Fruit fly (Drosophila melanogaster) whole organism, embryonic: ENCODE data around the gene Jon65Aiii.

Experiments
- Atf6 ChIP-seq: fragments of 200-800 bp; sonication (Bioruptor generic); IDR thresholded peaks from 2 replicates; pipeline ENCODE4 v1.3.6; 2022; ENCODE audit warnings: missing biosample characterization, missing genetic modification characterization
- CG10431 ChIP-seq: fragments of 200-800 bp; sonication (Bioruptor generic); optimal IDR thresholded peaks from 3 replicates; lab custom pipeline; 2018; ENCODE audit warnings: missing biosample characterization, mild to moderate bottlenecking, missing genetic modification characterization
- CG10543 ChIP-seq: fragments of 200-800 bp; sonication (Bioruptor generic); optimal IDR thresholded peaks from 3 replicates; lab custom pipeline; 2017; ENCODE audit warnings: missing biosample characterization, mild to moderate bottlenecking, missing genetic modification characterization, moderate library complexity
- CG10565 ChIP-seq: fragments of 200-800 bp; sonication (Bioruptor generic); optimal IDR thresholded peaks from 3 replicates; lab custom pipeline; 2016; ENCODE audit warnings: missing biosample characterization, mild to moderate bottlenecking, missing genetic modification characterization
- CG11247 ChIP-seq: fragments of 200-800 bp; sonication (Bioruptor generic); IDR thresholded peaks from 2 replicates; pipeline ENCODE4 v1.3.6; 2022; ENCODE audit warnings: missing biosample characterization, missing genetic modification characterization
- CG11723 ChIP-seq: fragments of 200-800 bp; sonication (Bioruptor generic); optimal IDR thresholded peaks from 2 replicates; lab custom pipeline; 2017; ENCODE audit warnings: missing biosample characterization, mild to moderate bottlenecking, missing genetic modification characterization
- CG12299 ChIP-seq: fragments of 200-800 bp; sonication (Bioruptor generic); optimal IDR thresholded peaks from 2 replicates; lab custom pipeline; 2018; ENCODE audit warnings: missing biosample characterization, mild to moderate bottlenecking, missing genetic modification characterization
- CG13424 ChIP-seq: fragments of 200-800 bp; sonication (Bioruptor generic); optimal IDR thresholded peaks from 2 replicates; lab custom pipeline; 2019; ENCODE audit warnings: missing biosample characterization, mild to moderate bottlenecking, missing genetic modification characterization, moderate library complexity
- CG14050 ChIP-seq: fragments of 200-800 bp; sonication (Bioruptor generic); IDR thresholded peaks from 3 replicates; pipeline ENCODE4 v1.3.6; 2022; ENCODE audit warnings: missing biosample characterization, missing genetic modification characterization
- CG17328 ChIP-seq: fragments of 200-800 bp; sonication (Bioruptor generic); IDR thresholded peaks from 2 replicates; pipeline ENCODE4 v1.3.6; 2022; ENCODE audit warnings: missing biosample characterization, missing genetic modification characterization
- CG18599 ChIP-seq: fragments of 200-800 bp; sonication (Bioruptor generic); optimal IDR thresholded peaks from 3 replicates; lab custom pipeline; 2017; ENCODE audit warnings: missing biosample characterization, missing genetic modification characterization, mild to moderate bottlenecking, moderate library complexity, missing genetic modification reagents
- CG2712 ChIP-seq: fragments of 200-800 bp; optimal IDR thresholded peaks from 3 replicates; lab custom pipeline; 2019; ENCODE audit warnings: missing biosample characterization, mild to moderate bottlenecking, missing genetic modification characterization, moderate library complexity
- CG4360 ChIP-seq: fragments of 200-800 bp; sonication (Bioruptor generic); IDR thresholded peaks from 2 replicates; pipeline ENCODE4 v1.3.6; 2022; ENCODE audit warnings: missing biosample characterization, missing genetic modification characterization
- CG43689 ChIP-seq: fragments of 200-800 bp; sonication (Bioruptor generic); IDR thresholded peaks from 2 replicates; pipeline ENCODE4 v1.3.6; 2022; ENCODE audit warnings: missing biosample characterization, missing genetic modification characterization
- CG6654 ChIP-seq: fragments of 200-800 bp; sonication (Bioruptor generic); optimal IDR thresholded peaks from 2 replicates; lab custom pipeline; 2017; ENCODE audit warnings: missing biosample characterization, mild to moderate bottlenecking, missing genetic modification characterization
- CG6689 ChIP-seq: fragments of 200-800 bp; sonication (Bioruptor generic); IDR thresholded peaks from 2 replicates; pipeline ENCODE4 v1.3.6; 2022; ENCODE audit warnings: missing biosample characterization, missing genetic modification characterization
- CG6854 ChIP-seq: fragments of 200-800 bp; sonication (Bioruptor generic); optimal IDR thresholded peaks from 3 replicates; lab custom pipeline; 2017; ENCODE audit warnings: missing biosample characterization, mild to moderate bottlenecking, missing genetic modification characterization
- CG7271 ChIP-seq: fragments of 200-800 bp; sonication (Bioruptor generic); optimal IDR thresholded peaks from 2 replicates; lab custom pipeline; 2018; ENCODE audit warnings: missing biosample characterization, mild to moderate bottlenecking, missing genetic modification characterization, moderate library complexity
- CG8388 ChIP-seq: fragments of 200-800 bp; sonication (Bioruptor generic); optimal IDR thresholded peaks from 2 replicates; lab custom pipeline; 2019; ENCODE audit warnings: missing biosample characterization, mild to moderate bottlenecking, missing genetic modification characterization, moderate library complexity
- Dek ChIP-seq: fragments of 200-800 bp; sonication (Bioruptor generic); optimal IDR thresholded peaks from 3 replicates; lab custom pipeline; 2019; ENCODE audit warnings: missing biosample characterization, mild to moderate bottlenecking, missing genetic modification characterization, moderate library complexity
- Dip3 ChIP-seq: fragments of 200-800 bp; sonication (Bioruptor generic); optimal IDR thresholded peaks from 3 replicates; lab custom pipeline; 2016; ENCODE audit warnings: missing biosample characterization, missing genetic modification characterization
- Hmr ChIP-seq: fragments of 200-800 bp; sonication (Bioruptor generic); optimal IDR thresholded peaks from 3 replicates; lab custom pipeline; 2017; ENCODE audit warnings: mild to moderate bottlenecking, missing biosample characterization, missing genetic modification reagents, missing genetic modification characterization
- Hr3 ChIP-seq: fragments of 200-800 bp; sonication (Bioruptor generic); optimal IDR thresholded peaks from 3 replicates; lab custom pipeline; 2016; ENCODE audit warnings: missing biosample characterization, missing genetic modification characterization
- Hr51 ChIP-seq, 2 experiments: fragments of 200-800 bp; sonication (Bioruptor generic); optimal IDR thresholded peaks; 2 replicates in 1 of 2; 3 replicates in 1 of 2; lab custom pipeline; 2016 to 2018; ENCODE audit warnings: missing biosample characterization in 2 of 2, missing genetic modification characterization in 2 of 2, mild to moderate bottlenecking in 1 of 2, moderate library complexity in 1 of 2
- Nf-YC ChIP-seq: fragments of 200-800 bp; optimal IDR thresholded peaks from 3 replicates; lab custom pipeline; 2019; ENCODE audit warnings: missing biosample characterization, mild to moderate bottlenecking, missing genetic modification characterization, moderate library complexity
- PHDP ChIP-seq: fragments of 200-800 bp; sonication (Bioruptor generic); optimal IDR thresholded peaks from 3 replicates; lab custom pipeline; 2018; ENCODE audit warnings: missing biosample characterization, mild to moderate bottlenecking, missing genetic modification characterization, moderate library complexity
- Ssrp ChIP-seq: fragments of 200-800 bp; sonication (Bioruptor generic); optimal IDR thresholded peaks from 2 replicates; lab custom pipeline; 2018; ENCODE audit warnings: missing biosample characterization, mild to moderate bottlenecking, missing genetic modification characterization, moderate library complexity
- bigmax ChIP-seq: fragments of 200-800 bp; sonication (Bioruptor generic); optimal IDR thresholded peaks from 2 replicates; lab custom pipeline; 2018; ENCODE audit warnings: missing biosample characterization, mild to moderate bottlenecking, missing genetic modification characterization
- bsh ChIP-seq, 2 experiments: fragments of 200-800 bp; sonication (Bioruptor generic); optimal IDR thresholded peaks; 2 replicates each; lab custom pipeline; 2017 to 2018; ENCODE audit warnings: mild to moderate bottlenecking in 2 of 2, missing biosample characterization in 2 of 2, missing genetic modification characterization in 2 of 2, moderate library complexity in 1 of 2
- crc ChIP-seq: fragments of 200-800 bp; sonication (Bioruptor generic); optimal IDR thresholded peaks from 2 replicates; lab custom pipeline; 2016; ENCODE audit warnings: missing biosample characterization, missing genetic modification characterization
- cwo ChIP-seq: fragments of 200-800 bp; sonication (Bioruptor generic); optimal IDR thresholded peaks from 3 replicates; lab custom pipeline; 2017; ENCODE audit warnings: missing biosample characterization, missing genetic modification characterization, mild to moderate bottlenecking, moderate library complexity, missing genetic modification reagents
- dpn ChIP-seq, 2 experiments: fragments of 200-800 bp; sonication (Bioruptor generic); optimal IDR thresholded peaks; 3 replicates each; lab custom pipeline; 2016; ENCODE audit warnings: missing biosample characterization in 2 of 2, missing genetic modification characterization in 2 of 2
- eyg ChIP-seq: fragments of 200-800 bp; sonication (Bioruptor generic); optimal IDR thresholded peaks from 3 replicates; lab custom pipeline; 2016; ENCODE audit warnings: missing biosample characterization, missing genetic modification characterization
- fd102C ChIP-seq: fragments of 200-800 bp; sonication (Bioruptor generic); optimal IDR thresholded peaks from 2 replicates; lab custom pipeline; 2018; ENCODE audit warnings: missing biosample characterization, mild to moderate bottlenecking, missing genetic modification characterization, moderate library complexity
- fd3F ChIP-seq: fragments of 200-800 bp; sonication (Bioruptor generic); optimal IDR thresholded peaks from 2 replicates; lab custom pipeline; 2018; ENCODE audit warnings: missing biosample characterization, mild to moderate bottlenecking, missing genetic modification characterization, moderate library complexity
- gcm ChIP-seq: fragments of 200-800 bp; sonication (Bioruptor generic); optimal IDR thresholded peaks from 2 replicates; lab custom pipeline; 2019; ENCODE audit warnings: missing biosample characterization, mild to moderate bottlenecking, missing genetic modification characterization, moderate library complexity
- grau ChIP-seq: fragments of 200-800 bp; optimal IDR thresholded peaks from 3 replicates; lab custom pipeline; 2019; ENCODE audit warnings: missing biosample characterization, mild to moderate bottlenecking, missing genetic modification characterization, moderate library complexity
- hb ChIP-seq: fragments of 200-800 bp; sonication (Bioruptor generic); IDR thresholded peaks from 3 replicates; pipeline ENCODE4 v1.3.6; 2022; ENCODE audit warnings: missing biosample characterization, missing genetic modification characterization; ENCODE audit not compliant: partially characterized antibody
- inv ChIP-seq: fragments of 200-800 bp; sonication (Bioruptor generic); IDR thresholded peaks from 2 replicates; pipeline ENCODE4 v1.3.6; 2022; ENCODE audit warnings: missing biosample characterization, missing genetic modification characterization; ENCODE audit not compliant: partially characterized antibody
- kay ChIP-seq: fragments of 200-800 bp; sonication (Bioruptor generic); optimal IDR thresholded peaks from 2 replicates; lab custom pipeline; 2016; ENCODE audit warnings: missing biosample characterization, missing genetic modification characterization
- lilli ChIP-seq: fragments of 200-800 bp; sonication (Bioruptor generic); optimal IDR thresholded peaks from 3 replicates; lab custom pipeline; 2016; ENCODE audit warnings: missing biosample characterization, missing genetic modification characterization
- maf-S ChIP-seq: fragments of 200-800 bp; sonication (Bioruptor generic); optimal IDR thresholded peaks from 2 replicates; lab custom pipeline; 2016; ENCODE audit warnings: missing biosample characterization, missing genetic modification characterization
- pb ChIP-seq: fragments of 200-800 bp; sonication (Bioruptor generic); optimal IDR thresholded peaks from 3 replicates; lab custom pipeline; 2016; ENCODE audit warnings: missing biosample characterization, missing genetic modification characterization
- pum ChIP-seq: fragments of 200-800 bp; sonication (Bioruptor generic); optimal IDR thresholded peaks from 2 replicates; lab custom pipeline; 2016; ENCODE audit warnings: missing biosample characterization, missing genetic modification characterization
- sens ChIP-seq: fragments of 200-800 bp; sonication (Bioruptor generic); peaks from one replicate; lab custom pipeline; 2016; ENCODE audit warnings: missing biosample characterization, missing genetic modification characterization
- seq ChIP-seq: fragments of 200-800 bp; sonication (Bioruptor generic); IDR thresholded peaks from 2 replicates; pipeline ENCODE4 v1.3.6; 2022; ENCODE audit warnings: missing biosample characterization, missing genetic modification characterization
- sob ChIP-seq: fragments of 200-800 bp; sonication (Bioruptor generic); IDR thresholded peaks from 2 replicates; pipeline ENCODE4 v1.3.6; 2022; ENCODE audit warnings: missing biosample characterization, missing genetic modification characterization
- sug ChIP-seq: fragments of 200-800 bp; optimal IDR thresholded peaks from 2 replicates; lab custom pipeline; 2019; ENCODE audit warnings: missing biosample characterization, mild to moderate bottlenecking, missing genetic modification characterization, moderate library complexity
- wor ChIP-seq: fragments of 200-800 bp; sonication (Bioruptor generic); IDR thresholded peaks from 2 replicates; pipeline ENCODE4 v1.3.6; 2022; ENCODE audit warnings: missing biosample characterization, missing genetic modification characterization
- zf30C ChIP-seq: fragments of 200-800 bp; sonication (Bioruptor generic); optimal IDR thresholded peaks from 3 replicates; lab custom pipeline; 2018; ENCODE audit warnings: missing biosample characterization, mild to moderate bottlenecking, missing genetic modification characterization
- zfh2 ChIP-seq: fragments of 200-800 bp; sonication (Bioruptor generic); optimal IDR thresholded peaks from 2 replicates; lab custom pipeline; 2016; ENCODE audit warnings: missing biosample characterization, missing genetic modification characterization

Gene Jon65Aiii

dm6 chr3L:6085988-6086387, 35.4 kb downstream of the Jon65Aiii start (continued):
- TF ChIP-seq hb: no peak
- TF ChIP-seq CG2712 (tag; lab: Kevin White, UChicago): peak; percentile 15
- TF ChIP-seq Atf6 (GFP tag; lab: Robert Waterston, UW): peak; percentile 61
- TF ChIP-seq fd102C (GFP tag; lab: Kevin White, UChicago): no peak
- peak; percentile 54 for TF ChIP-seq grau (tag; lab: Kevin White, UChicago)
- no peak for TF ChIP-seq cwo (GFP tag; lab: Kevin White, UChicago)
- TF ChIP-seq Ssrp: peak; percentile 14
- TF ChIP-seq CG13424: peak; percentile 46
- no peak for TF ChIP-seq CG11723 (GFP tag; lab: Kevin White, UChicago)
- TF ChIP-seq CG6854 (GFP tag; lab: Kevin White, UChicago): no peak
- peak; percentile 11; the same call in 1 of the 3 replicates for TF ChIP-seq CG14050 (GFP tag; lab: Robert Waterston, UW)
- no peak for TF ChIP-seq CG4360 (GFP tag; lab: Robert Waterston, UW)
- no peak for TF ChIP-seq CG12299
- no peak for TF ChIP-seq CG11247 (GFP tag; lab: Robert Waterston, UW)
- TF ChIP-seq Hr51 (GFP tag; optimal IDR thresholded peaks at IDR 0.05; lab: Kevin White, UChicago): peak in 1 of 2 experiments; percentile 34
- TF ChIP-seq maf-S (GFP tag; lab: Kevin White, UChicago): peak; percentile 15
- TF ChIP-seq Nf-YC (tag; lab: Kevin White, UChicago): no peak
- no peak for TF ChIP-seq CG7271
- peak; percentile 35 for TF ChIP-seq PHDP (tag; lab: Kevin White, UChicago)
- TF ChIP-seq Hmr (GFP tag; lab: Kevin White, UChicago): peak; percentile 38
- no peak for TF ChIP-seq inv (GFP tag; lab: Robert Waterston, UW)
- TF ChIP-seq dpn (GFP tag; optimal IDR thresholded peaks at IDR 0.05; lab: Kevin White, UChicago): peak; percentile 27 to 48
- peak; percentile 3 for TF ChIP-seq Dip3
- TF ChIP-seq sug (tag; lab: Kevin White, UChicago): no peak
- TF ChIP-seq lilli (GFP tag; lab: Kevin White, UChicago): peak; percentile 40
- no peak for TF ChIP-seq gcm
- TF ChIP-seq CG17328 (GFP tag; lab: Robert Waterston, UW): 0 out of 2 replicates have a peak, but pooled peaks have one; percentile 43
- TF ChIP-seq zfh2 (GFP tag; lab: Kevin White, UChicago): peak; percentile 13
- no peak for TF ChIP-seq CG10431 (GFP tag; lab: Kevin White, UChicago)
- no peak for TF ChIP-seq CG10543
- peak in 1 of 2 experiments; percentile 55 for TF ChIP-seq bsh (GFP tag; optimal IDR thresholded peaks at IDR 0.05; lab: Kevin White, UChicago)
- no peak for TF ChIP-seq CG43689
- TF ChIP-seq CG6689 (GFP tag; lab: Robert Waterston, UW): no peak
- no peak for TF ChIP-seq bigmax (GFP tag; lab: Kevin White, UChicago)
- TF ChIP-seq Hr3 (GFP tag; lab: Kevin White, UChicago): peak; percentile 14
- TF ChIP-seq pb: no peak
- TF ChIP-seq pum (GFP tag; lab: Kevin White, UChicago): peak; percentile 22
- no peak for TF ChIP-seq CG6654 (GFP tag; lab: Kevin White, UChicago)
- no peak for TF ChIP-seq kay (GFP tag; lab: Kevin White, UChicago)
- peak; percentile 38 for TF ChIP-seq CG8388 (GFP tag; lab: Kevin White, UChicago)
- TF ChIP-seq zf30C (GFP tag; lab: Kevin White, UChicago): no peak
- no peak for TF ChIP-seq CG18599 (GFP tag; lab: Kevin White, UChicago)
- no peak for TF ChIP-seq CG10565
- TF ChIP-seq crc (GFP tag; lab: Kevin White, UChicago): no peak
- no peak for TF ChIP-seq eyg
- 0 out of 2 replicates have a peak, but pooled peaks have one; percentile 26 for TF ChIP-seq sob (GFP tag; lab: Robert Waterston, UW)
- TF ChIP-seq fd3F (GFP tag; lab: Kevin White, UChicago): no peak
- TF ChIP-seq Dek (tag; lab: Kevin White, UChicago): peak; percentile 14
- peak; percentile 69 for TF ChIP-seq sens (GFP tag; lab: Kevin White, UChicago)
- no peak for TF ChIP-seq seq (GFP tag; lab: Robert Waterston, UW)
- no peak for TF ChIP-seq wor
